Worm (Caenorhabditis elegans) whole organism, L2 larva: ENCODE measurements around the gene spig-9.

Source experiments
- C34F6.9 ChIP-seq: fragments of 150-350 bp; optimal IDR thresholded peaks from 2 replicates; lab custom pipeline; 2014; ENCODE audit warnings: missing biosample characterization, missing genetic modification characterization
- F13H6.1 ChIP-seq: sonication (generic microtip); optimal IDR thresholded peaks from 2 replicates; lab custom pipeline; 2016; ENCODE audit warnings: missing genetic modification characterization, missing compliant biosample characterization
- R02D3.7 ChIP-seq: fragments of 150-350 bp; optimal IDR thresholded peaks from 2 replicates; lab custom pipeline; 2014; ENCODE audit warnings: missing biosample characterization, missing genetic modification characterization
- Y55F3AM.14 ChIP-seq: fragments of 200-800 bp; sonication (Bioruptor generic); optimal IDR thresholded peaks from 2 replicates; lab custom pipeline; 2018; ENCODE audit warnings: mild to moderate bottlenecking, missing genetic modification characterization, missing compliant biosample characterization
- ZK546.5 ChIP-seq: sonication (generic microtip); optimal IDR thresholded peaks from 2 replicates; lab custom pipeline; 2017; ENCODE audit warnings: missing biosample characterization, missing genetic modification characterization
- alr-1 ChIP-seq: fragments of 150-350 bp; optimal IDR thresholded peaks from 2 replicates; lab custom pipeline; 2014; ENCODE audit warnings: missing biosample characterization, missing genetic modification characterization
- ama-1 ChIP-seq: fragments of 150-350 bp; optimal IDR thresholded peaks from 2 replicates; lab custom pipeline; 2018; ENCODE audit warnings: inconsistent platforms
- blmp-1 ChIP-seq: sonication (generic microtip); optimal IDR thresholded peaks from 2 replicates; lab custom pipeline; 2017; ENCODE audit warnings: missing genetic modification characterization, mild to moderate bottlenecking, missing compliant biosample characterization, antibody characterized with exemption, moderate library complexity; ENCODE audit not compliant: insufficient read depth
- ceh-16 ChIP-seq: fragments of 150-350 bp; optimal IDR thresholded peaks from 2 replicates; lab custom pipeline; 2014; ENCODE audit warnings: missing biosample characterization, missing genetic modification characterization
- ceh-82 ChIP-seq: fragments of 150-350 bp; optimal IDR thresholded peaks from 2 replicates; lab custom pipeline; 2014; ENCODE audit warnings: missing biosample characterization, missing genetic modification characterization
- crh-2 ChIP-seq: sonication (generic microtip); optimal IDR thresholded peaks from 2 replicates; lab custom pipeline; 2017; ENCODE audit warnings: missing biosample characterization, missing genetic modification characterization
- dmd-4 ChIP-seq: sonication (generic microtip); optimal IDR thresholded peaks from 2 replicates; lab custom pipeline; 2017; ENCODE audit warnings: missing biosample characterization, missing genetic modification characterization
- egl-27 ChIP-seq: sonication (generic microtip); optimal IDR thresholded peaks from 3 replicates; lab custom pipeline; 2017; ENCODE audit warnings: missing biosample characterization, missing genetic modification reagents, missing genetic modification characterization
- elt-1 ChIP-seq: fragments of 150-350 bp; optimal IDR thresholded peaks from 2 replicates; lab custom pipeline; 2014; ENCODE audit warnings: missing biosample characterization, missing genetic modification characterization
- elt-3 ChIP-seq: sonication (generic microtip); optimal IDR thresholded peaks from 2 replicates; lab custom pipeline; 2017; ENCODE audit warnings: missing biosample characterization, missing genetic modification characterization
- fos-1 ChIP-seq: fragments of 150-350 bp; optimal IDR thresholded peaks from 2 replicates; lab custom pipeline; 2014; ENCODE audit warnings: missing biosample characterization, missing genetic modification characterization
- gmeb-1 ChIP-seq: fragments of 150-350 bp; optimal IDR thresholded peaks from 2 replicates; lab custom pipeline; 2014; ENCODE audit warnings: missing biosample characterization, missing genetic modification characterization
- lin-11 ChIP-seq: fragments of 150-350 bp; sonication (generic microtip); optimal IDR thresholded peaks from 2 replicates; lab custom pipeline; 2014; ENCODE audit warnings: missing biosample characterization, missing genetic modification characterization, inconsistent platforms, mixed read lengths
- lin-39 ChIP-seq: fragments of 150-350 bp; optimal IDR thresholded peaks from 2 replicates; lab custom pipeline; 2014; ENCODE audit warnings: missing biosample characterization, missing genetic modification reagents, missing genetic modification characterization
- lsy-2 ChIP-seq, 2 experiments: fragments of 150-350 bp in 1 of 2; sonication (generic microtip) in 1 of 2; optimal IDR thresholded peaks; 2 replicates each; lab custom pipeline; 2014 to 2017; ENCODE audit warnings: missing biosample characterization in 2 of 2, missing genetic modification characterization in 2 of 2
- mab-5 ChIP-seq: fragments of 150-350 bp; optimal IDR thresholded peaks from 2 replicates; lab custom pipeline; 2014; ENCODE audit warnings: missing biosample characterization, missing genetic modification characterization
- mbf-1 ChIP-seq: sonication (generic microtip); optimal IDR thresholded peaks from 2 replicates; lab custom pipeline; 2017; ENCODE audit warnings: missing biosample characterization, missing genetic modification characterization
- mdl-1 ChIP-seq, 2 experiments: fragments of 150-350 bp in 1 of 2; sonication (generic microtip) in 1 of 2; optimal IDR thresholded peaks; 2 replicates each; lab custom pipeline; 2017; ENCODE audit warnings: missing biosample characterization in 2 of 2, missing genetic modification characterization in 2 of 2
- nhr-10 ChIP-seq: sonication (generic microtip); optimal IDR thresholded peaks from 2 replicates; lab custom pipeline; 2017; ENCODE audit warnings: missing biosample characterization, missing genetic modification characterization
- nhr-11 ChIP-seq: fragments of 150-350 bp; optimal IDR thresholded peaks from 2 replicates; lab custom pipeline; 2014; ENCODE audit warnings: missing biosample characterization, missing genetic modification characterization
- nhr-12 ChIP-seq: fragments of 150-350 bp; optimal IDR thresholded peaks from 2 replicates; lab custom pipeline; 2014; ENCODE audit warnings: missing biosample characterization, missing genetic modification characterization
- nhr-129 ChIP-seq: fragments of 150-350 bp; optimal IDR thresholded peaks from 2 replicates; lab custom pipeline; 2014; ENCODE audit warnings: missing biosample characterization, missing genetic modification characterization
- nhr-21 ChIP-seq: fragments of 150-350 bp; optimal IDR thresholded peaks from 2 replicates; lab custom pipeline; 2014; ENCODE audit warnings: missing biosample characterization, missing genetic modification characterization
- nhr-23 ChIP-seq: fragments of 150-350 bp; optimal IDR thresholded peaks from 2 replicates; lab custom pipeline; 2014; ENCODE audit warnings: missing biosample characterization, missing genetic modification reagents, missing genetic modification characterization
- nhr-237 ChIP-seq: fragments of 150-350 bp; optimal IDR thresholded peaks from 2 replicates; lab custom pipeline; 2014; ENCODE audit warnings: missing biosample characterization, missing genetic modification characterization
- nhr-25 ChIP-seq: fragments of 150-350 bp; sonication (generic microtip); optimal IDR thresholded peaks from 3 replicates; lab custom pipeline; 2014; ENCODE audit warnings: missing biosample characterization, missing genetic modification characterization
- nhr-6 ChIP-seq: fragments of 150-350 bp; optimal IDR thresholded peaks from 2 replicates; lab custom pipeline; 2014; ENCODE audit warnings: missing biosample characterization, missing genetic modification characterization
- nhr-77 ChIP-seq: fragments of 150-350 bp; optimal IDR thresholded peaks from 2 replicates; lab custom pipeline; 2014; ENCODE audit warnings: missing biosample characterization, missing genetic modification characterization
- sem-4 ChIP-seq: fragments of 150-350 bp; optimal IDR thresholded peaks from 2 replicates; lab custom pipeline; 2014; ENCODE audit warnings: missing biosample characterization, missing genetic modification reagents, missing genetic modification characterization
- skn-1 ChIP-seq: sonication (generic microtip); optimal IDR thresholded peaks from 2 replicates; lab custom pipeline; 2017; ENCODE audit warnings: missing biosample characterization, missing genetic modification characterization
- sma-3 ChIP-seq: sonication (generic microtip); optimal IDR thresholded peaks from 2 replicates; lab custom pipeline; 2016; ENCODE audit warnings: missing genetic modification reagents, missing genetic modification characterization, missing compliant biosample characterization
- sma-9 ChIP-seq, 2 experiments: fragments of 150-350 bp in 1 of 2; sonication (generic microtip) in 1 of 2; optimal IDR thresholded peaks; 2 replicates each; lab custom pipeline; 2014 to 2016; ENCODE audit warnings: missing genetic modification characterization in 2 of 2, mild to moderate bottlenecking in 1 of 2, missing biosample characterization in 1 of 2, missing compliant biosample characterization in 1 of 2, missing genetic modification reagents in 1 of 2, moderate library complexity in 1 of 2
- unc-55 ChIP-seq: fragments of 150-350 bp; sonication (generic microtip); optimal IDR thresholded peaks from 3 replicates; lab custom pipeline; 2014; ENCODE audit warnings: missing biosample characterization, missing genetic modification reagents, missing genetic modification characterization
- unc-62 ChIP-seq: fragments of 150-350 bp; optimal IDR thresholded peaks from 2 replicates; lab custom pipeline; 2014; ENCODE audit warnings: missing biosample characterization, missing genetic modification reagents, missing genetic modification characterization
- zag-1 ChIP-seq: fragments of 150-350 bp; optimal IDR thresholded peaks from 2 replicates; lab custom pipeline; 2014; ENCODE audit warnings: missing biosample characterization, missing genetic modification characterization
- ztf-1 ChIP-seq: fragments of 200-800 bp; sonication (Bioruptor generic); conservative IDR thresholded peaks from 2 replicates; pipeline ENCODE4 v1.3.6; 2022; ENCODE audit warnings: missing genetic modification characterization, missing compliant biosample characterization
- ztf-11 ChIP-seq: sonication (generic microtip); optimal IDR thresholded peaks from 2 replicates; lab custom pipeline; 2017; ENCODE audit warnings: missing biosample characterization, missing genetic modification characterization
- ztf-4 ChIP-seq: fragments of 150-350 bp; optimal IDR thresholded peaks from 2 replicates; lab custom pipeline; 2014; ENCODE audit warnings: missing biosample characterization, missing genetic modification characterization

Gene spig-9

DNA sequence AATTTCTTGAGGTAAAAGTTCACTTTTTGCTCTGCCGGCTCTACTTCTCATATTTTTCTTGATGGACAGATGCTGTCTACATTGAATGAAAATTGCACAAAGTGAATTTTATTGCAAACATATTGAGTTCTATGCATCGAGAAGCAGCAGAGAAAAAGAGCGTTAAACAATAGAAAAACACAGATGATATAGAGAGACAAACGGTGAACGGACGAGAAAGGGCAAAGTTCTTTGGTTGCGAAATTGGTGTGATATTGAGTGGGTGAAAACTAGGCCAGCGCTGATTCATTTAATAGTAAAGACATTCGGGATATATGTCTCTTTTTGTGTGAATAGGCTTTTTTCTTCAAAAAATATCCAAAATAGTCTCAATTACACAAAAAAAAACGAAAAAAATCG is 42.7 kb upstream of the spig-9 start:
- TF ChIP-seq ztf-11 (tag; lab: Kevin White, UChicago): no peak
- TF ChIP-seq unc-55: peak; percentile 18

DNA sequence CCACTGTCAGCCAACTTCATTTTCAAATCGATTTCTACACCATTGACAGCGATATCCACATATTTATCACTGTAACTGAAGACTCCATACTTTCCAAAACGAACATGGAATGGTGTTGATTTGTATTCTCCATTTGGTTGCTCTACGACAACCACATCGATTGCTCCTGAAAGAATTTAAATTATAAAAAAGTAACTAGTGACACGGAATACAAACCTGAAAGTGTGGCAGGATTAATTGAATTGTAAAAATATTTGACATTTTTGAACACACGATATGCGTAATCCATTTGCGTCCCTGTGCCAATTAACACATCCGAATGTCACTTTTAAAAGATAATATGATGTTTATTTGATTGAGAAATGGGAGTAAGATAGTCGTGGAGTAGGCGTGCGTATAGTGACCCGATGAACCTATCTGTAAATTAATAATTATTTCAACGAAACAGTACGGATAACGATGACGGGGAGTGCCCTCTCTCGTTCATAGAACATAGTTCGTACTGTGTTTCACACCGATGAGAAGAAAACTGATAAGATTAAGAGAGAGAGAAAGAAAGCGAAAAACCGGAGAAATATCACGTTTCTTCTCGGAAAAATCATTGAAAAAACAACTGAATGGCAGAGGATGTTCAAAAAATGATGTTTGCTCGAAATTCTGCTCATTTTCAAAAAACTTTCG is 42.2 kb upstream of the spig-9 start, which contains the start of gene lpin-1:
Gene lpin-1 (minus strand): TSS at position 417 of the 681 bp plus-strand sequence.
- no peak for TF ChIP-seq skn-1
- TF ChIP-seq Y55F3AM.14 (GFP tag; lab: Kevin White, UChicago): no peak
- no peak for TF ChIP-seq nhr-6 (tag; lab: Kevin White, UChicago)
- no peak for TF ChIP-seq lin-11
- no peak for TF ChIP-seq nhr-11 (tag; lab: Kevin White, UChicago)
- peak; percentile 9 for TF ChIP-seq F13H6.1 (tag; lab: Kevin White, UChicago)
- peak; percentile 63 for TF ChIP-seq sma-9 (GFP tag; optimal IDR thresholded peaks at IDR 0.05; lab: Kevin White, UChicago)
- no peak for TF ChIP-seq sma-9 (tag; optimal IDR thresholded peaks at IDR 0.05; lab: Kevin White, UChicago)
- peak; percentile 63 for TF ChIP-seq fos-1 (tag; lab: Kevin White, UChicago)
- TF ChIP-seq nhr-23 (tag; lab: Kevin White, UChicago): no peak
- no peak for TF ChIP-seq nhr-10 (tag; lab: Kevin White, UChicago)
- TF ChIP-seq unc-62: no peak
- TF ChIP-seq nhr-25 (tag; lab: Kevin White, UChicago): no peak
- no peak for TF ChIP-seq lsy-2 (tag; optimal IDR thresholded peaks at IDR 0.05; lab: Kevin White, UChicago)
- no peak for TF ChIP-seq gmeb-1 (tag; lab: Kevin White, UChicago)
- TF ChIP-seq C34F6.9: no peak
- no peak for TF ChIP-seq ztf-4
- TF ChIP-seq dmd-4: no peak
- no peak for TF ChIP-seq ztf-11 (tag; lab: Kevin White, UChicago)
- no peak for TF ChIP-seq nhr-129 (tag; lab: Kevin White, UChicago)
- no peak for TF ChIP-seq lin-39 (tag; lab: Kevin White, UChicago)
- TF ChIP-seq mab-5 (tag; lab: Kevin White, UChicago): no peak
- no peak for TF ChIP-seq mdl-1 (tag; optimal IDR thresholded peaks at IDR 0.05; lab: Kevin White, UChicago)
- no peak for TF ChIP-seq nhr-77 (tag; lab: Kevin White, UChicago)
- TF ChIP-seq crh-2 (tag; lab: Kevin White, UChicago): no peak
- TF ChIP-seq egl-27 (tag; lab: Kevin White, UChicago): no peak
- TF ChIP-seq nhr-21 (tag; lab: Kevin White, UChicago): peak; percentile 52
- no peak for TF ChIP-seq ztf-1 (GFP tag; lab: Robert Waterston, UW)
- TF ChIP-seq sem-4: no peak
- no peak for TF ChIP-seq R02D3.7 (tag; lab: Kevin White, UChicago)
- TF ChIP-seq alr-1 (tag; lab: Kevin White, UChicago): no peak
- peak; percentile 39 for TF ChIP-seq ama-1 (lab: Kevin White, UChicago)
- TF ChIP-seq elt-1 (tag; lab: Kevin White, UChicago): no peak
- no peak for TF ChIP-seq ceh-16
- TF ChIP-seq nhr-237: no peak
- TF ChIP-seq ceh-82 (tag; lab: Kevin White, UChicago): no peak
- TF ChIP-seq mbf-1: no peak
- no peak for TF ChIP-seq ZK546.5
- TF ChIP-seq sma-3 (GFP tag; lab: Kevin White, UChicago): peak; percentile 45
- no peak for TF ChIP-seq zag-1 (tag; lab: Kevin White, UChicago)
- no peak for TF ChIP-seq unc-55
- TF ChIP-seq elt-3 (tag; lab: Kevin White, UChicago): no peak
- TF ChIP-seq nhr-12 (tag; lab: Kevin White, UChicago): no peak
- TF ChIP-seq blmp-1 (tag; lab: Kevin White, UChicago): peak; percentile 39
